Worm (Caenorhabditis elegans): ENCODE measurements around the gene W09D6.1.
A peak's percentile ranks its signal among the peaks of the same experiment; 100 is the strongest.

Gene W09D6.1

ce11 chrIII:11066691-11067090 is 2.0 kb upstream of the W09D6.1 start (continued):
- peak; percentile 61 for TF ChIP-seq F33H1.4 (GFP tag; IDR thresholded peaks at IDR 0.05)
- TF ChIP-seq ztf-28 (GFP tag; IDR thresholded peaks at IDR 0.05), result 0 out of 2 replicates have a peak, but pooled peaks have one; percentile 20
- peak; percentile 76 for TF ChIP-seq B0336.3 (GFP tag; IDR thresholded peaks at IDR 0.05)
- TF ChIP-seq madf-3 (GFP tag; IDR thresholded peaks at IDR 0.05), result peak; percentile 67; the same call in 1 of the 2 replicates
- TF ChIP-seq die-1 (tag; optimal IDR thresholded peaks at IDR 0.05), result peak; percentile 75
- no peak for TF ChIP-seq hlh-26 (GFP tag; conservative IDR thresholded peaks at IDR 0.05)
- TF ChIP-seq ama-1 (optimal IDR thresholded peaks at IDR 0.05), result no peak
- TF ChIP-seq ama-1 (GFP tag; optimal IDR thresholded peaks at IDR 0.05), result no peak
- no peak for TF ChIP-seq akir-1 (GFP tag; optimal IDR thresholded peaks at IDR 0.05)
- TF ChIP-seq K12H6.12 (tag; optimal IDR thresholded peaks at IDR 0.05), result no peak
- peak; percentile 50; the same call in 1 of the 2 replicates for TF ChIP-seq attf-3 (GFP tag; conservative IDR thresholded peaks at IDR 0.05)
- peak; percentile 1 for TF ChIP-seq tlf-1 (GFP tag; optimal IDR thresholded peaks at IDR 0.05)
- TF ChIP-seq lin-40 (tag; optimal IDR thresholded peaks at IDR 0.05), result peak; percentile 94
- TF ChIP-seq fkh-3 (tag; optimal IDR thresholded peaks at IDR 0.05), result no peak
- no peak for TF ChIP-seq F10E7.11 (tag; optimal IDR thresholded peaks at IDR 0.05)
- no peak for TF ChIP-seq xnd-1 (tag; optimal IDR thresholded peaks at IDR 0.05)
- peak; percentile 76; the same call in 1 of the 2 replicates for TF ChIP-seq ztf-6 (GFP tag; IDR thresholded peaks at IDR 0.05)
- peak; percentile 78 for TF ChIP-seq repo-1 (tag; optimal IDR thresholded peaks at IDR 0.05)
- TF ChIP-seq ets-4 (GFP tag; optimal IDR thresholded peaks at IDR 0.05), result no peak
- peak; percentile 92 for TF ChIP-seq ekl-4 (GFP tag; IDR thresholded peaks at IDR 0.05)
- peak; percentile 39; the same call in 1 of the 2 replicates for TF ChIP-seq hsf-1 (GFP tag; IDR thresholded peaks at IDR 0.05)
- peak; percentile 70 for TF ChIP-seq lir-1 (GFP tag; conservative IDR thresholded peaks at IDR 0.05)
- TF ChIP-seq rpc-1 (optimal IDR thresholded peaks at IDR 0.05), result peak; percentile 76
- TF ChIP-seq rpc-1 (tag; optimal IDR thresholded peaks at IDR 0.05), result peak; percentile 80
- TF ChIP-seq C06A6.2 (GFP tag; conservative IDR thresholded peaks at IDR 0.05), result peak; percentile 90
- peak; percentile 77; the same call in 1 of the 2 replicates for TF ChIP-seq egl-18 (GFP tag; IDR thresholded peaks at IDR 0.05)
- TF ChIP-seq ceh-27 (GFP tag; optimal IDR thresholded peaks at IDR 0.05), result peak; percentile 73
- peak; percentile 30 for TF ChIP-seq F52B5.7 (tag; optimal IDR thresholded peaks at IDR 0.05)
- TF ChIP-seq ZK185.1 (tag; optimal IDR thresholded peaks at IDR 0.05; ENCODE audit: poor library complexity, severe bottlenecking), result peak; percentile 93
- peak; percentile 87 for TF ChIP-seq ceh-100 (GFP tag; IDR thresholded peaks at IDR 0.05)
- TF ChIP-seq aptf-2 (GFP tag; conservative IDR thresholded peaks at IDR 0.05), result peak; percentile 93
- peak; percentile 92 for TF ChIP-seq Y56A3A.18 (GFP tag; IDR thresholded peaks at IDR 0.05)
- TF ChIP-seq lin-54 (GFP tag; optimal IDR thresholded peaks at IDR 0.05), result peak; percentile 83
- TF ChIP-seq Y67H2A.10 (GFP tag; conservative IDR thresholded peaks at IDR 0.05), result 0 out of 2 replicates have a peak, but pooled peaks have one; percentile 24
- peak; percentile 92 for TF ChIP-seq pbrm-1 (GFP tag; IDR thresholded peaks at IDR 0.05)
- peak; percentile 54 for TF ChIP-seq athp-1 (tag; optimal IDR thresholded peaks at IDR 0.05)
- no peak for TF ChIP-seq dpff-1 (tag; optimal IDR thresholded peaks at IDR 0.05)
- TF ChIP-seq lin-35 (GFP tag; optimal IDR thresholded peaks at IDR 0.05), result peak in 1 of 3 experiments; percentile 87
- peak; percentile 13 for TF ChIP-seq T26A5.8 (tag; optimal IDR thresholded peaks at IDR 0.05)
- peak; percentile 87 for TF ChIP-seq snpc-1.3 (tag; optimal IDR thresholded peaks at IDR 0.05; ENCODE audit: insufficient read depth)
- TF ChIP-seq nhr-80 (tag; optimal IDR thresholded peaks at IDR 0.05), result peak; percentile 15
- no peak for TF ChIP-seq nfya-1 (tag; optimal IDR thresholded peaks at IDR 0.05; ENCODE audit: borderline replicate concordance, insufficient read depth)
- TF ChIP-seq madf-8 (GFP tag; conservative IDR thresholded peaks at IDR 0.05), result peak; percentile 32; the same call in 1 of the 2 replicates
- no peak for TF ChIP-seq bed-2 (GFP tag; IDR thresholded peaks at IDR 0.05)
- peak; percentile 89 for TF ChIP-seq mcd-1 (GFP tag; IDR thresholded peaks at IDR 0.05)
